Worm (Caenorhabditis elegans) whole organism, young adult: ENCODE results near the gene mrps-28.

ENCODE experiments used
- B0019.2 ChIP-seq: fragments of 200-800 bp; sonication (Bioruptor generic); conservative IDR thresholded peaks from 2 replicates; pipeline ENCODE4 v1.3.6; 2022; ENCODE audit warnings: missing genetic modification reagents, missing genetic modification characterization, missing compliant biosample characterization
- C06A6.2 ChIP-seq: fragments of 200-800 bp; sonication (Bioruptor generic); conservative IDR thresholded peaks from 2 replicates; pipeline ENCODE4 v1.3.6; 2022; ENCODE audit warnings: missing genetic modification characterization, missing compliant biosample characterization
- F33H1.4 ChIP-seq: fragments of 200-800 bp; sonication (Bioruptor generic); IDR thresholded peaks from 2 replicates; pipeline ENCODE4 v1.3.6; 2022; ENCODE audit warnings: missing genetic modification reagents, missing genetic modification characterization, missing compliant biosample characterization
- K12H6.12 ChIP-seq: fragments of 200-800 bp; sonication (Bioruptor generic); optimal IDR thresholded peaks from 2 replicates; lab custom pipeline; 2018; ENCODE audit warnings: mild to moderate bottlenecking, missing genetic modification characterization, missing compliant biosample characterization
- Y53G8AR.9 ChIP-seq: fragments of 200-800 bp; sonication (Bioruptor generic); conservative IDR thresholded peaks from 2 replicates; pipeline ENCODE4 v1.3.6; 2022; ENCODE audit warnings: missing genetic modification reagents, missing genetic modification characterization, missing compliant biosample characterization
- attf-3 ChIP-seq: fragments of 200-800 bp; sonication (Bioruptor generic); conservative IDR thresholded peaks from 2 replicates; pipeline ENCODE4 v1.3.6; 2022; ENCODE audit warnings: missing genetic modification reagents, missing genetic modification characterization, missing compliant biosample characterization
- bed-1 ChIP-seq: fragments of 200-800 bp; sonication (Bioruptor generic); IDR thresholded peaks from 2 replicates; pipeline ENCODE4 v1.3.6; 2022; ENCODE audit warnings: missing genetic modification reagents, missing genetic modification characterization, missing compliant biosample characterization
- bed-2 ChIP-seq: fragments of 200-800 bp; sonication (Bioruptor generic); IDR thresholded peaks from 2 replicates; pipeline ENCODE4 v1.3.6; 2022; ENCODE audit warnings: missing genetic modification reagents, missing genetic modification characterization, missing compliant biosample characterization
- ccch-3 ChIP-seq: fragments of 200-800 bp; sonication (Bioruptor generic); optimal IDR thresholded peaks from 2 replicates; lab custom pipeline; 2018; ENCODE audit warnings: mild to moderate bottlenecking, missing genetic modification characterization, missing compliant biosample characterization
- hmg-1.2 ChIP-seq: fragments of 200-800 bp; sonication (Bioruptor generic); IDR thresholded peaks from 2 replicates; pipeline ENCODE4 v1.3.6; 2022; ENCODE audit warnings: missing genetic modification reagents, missing genetic modification characterization, missing compliant biosample characterization
- hmg-20 ChIP-seq: fragments of 200-800 bp; sonication (Bioruptor generic); IDR thresholded peaks from 2 replicates; pipeline ENCODE4 v1.3.6; 2022; ENCODE audit warnings: missing genetic modification reagents, missing genetic modification characterization, missing compliant biosample characterization
- hrde-1 ChIP-seq: sonication (generic microtip); optimal IDR thresholded peaks from 2 replicates; lab custom pipeline; 2016; ENCODE audit warnings: missing genetic modification characterization, mild to moderate bottlenecking, missing compliant biosample characterization, moderate library complexity, missing genotype, missing genetic modification reagents, borderline replicate concordance
- hsf-1 ChIP-seq: fragments of 200-800 bp; sonication (Bioruptor generic); IDR thresholded peaks from 2 replicates; pipeline ENCODE4 v1.3.6; 2022; ENCODE audit warnings: missing genetic modification reagents, missing genetic modification characterization, missing compliant biosample characterization
- let-526 ChIP-seq: fragments of 200-800 bp; sonication (Bioruptor generic); IDR thresholded peaks from 2 replicates; pipeline ENCODE4 v1.3.6; 2022; ENCODE audit warnings: missing genetic modification reagents, missing genetic modification characterization, missing compliant biosample characterization
- lin-54 ChIP-seq: fragments of 200-800 bp; sonication (Bioruptor generic); optimal IDR thresholded peaks from 2 replicates; lab custom pipeline; 2018; ENCODE audit warnings: mild to moderate bottlenecking, missing genetic modification characterization, missing compliant biosample characterization
- nhr-120 ChIP-seq: fragments of 200-800 bp; sonication (Bioruptor generic); IDR thresholded peaks from 2 replicates; pipeline ENCODE4 v1.3.6; 2022; ENCODE audit warnings: missing genetic modification characterization, missing compliant biosample characterization
- pbrm-1 ChIP-seq: fragments of 200-800 bp; sonication (Bioruptor generic); IDR thresholded peaks from 2 replicates; pipeline ENCODE4 v1.3.6; 2022; ENCODE audit warnings: missing genetic modification reagents, missing genetic modification characterization, missing compliant biosample characterization
- pha-4 ChIP-seq: fragments of 150-350 bp; sonication (generic microtip); optimal IDR thresholded peaks from 2 replicates; lab custom pipeline; 2014; ENCODE audit warnings: missing biosample characterization, missing genetic modification reagents, missing genetic modification characterization
- rec-8 ChIP-seq, 2 experiments: sonication (generic microtip); optimal IDR thresholded peaks; 2 replicates each; lab custom pipeline; 2016; ENCODE audit warnings: mild to moderate bottlenecking in 2 of 2, missing genetic modification characterization in 2 of 2, missing genetic modification reagents in 2 of 2, missing genotype in 2 of 2, missing biosample characterization in 1 of 2, missing compliant biosample characterization in 1 of 2, moderate library complexity in 1 of 2
- rpc-1 ChIP-seq, 2 experiments: fragments of 150-350 bp in 1 of 2; sonication (generic microtip) in 1 of 2; optimal IDR thresholded peaks; 2 replicates each; lab custom pipeline; 2014 to 2018; ENCODE audit warnings: missing biosample characterization in 1 of 2, missing genetic modification characterization in 1 of 2, missing genetic modification reagents in 1 of 2, missing genotype in 1 of 2
- sea-2 ChIP-seq: fragments of 200-800 bp; sonication (Bioruptor generic); IDR thresholded peaks from 2 replicates; pipeline ENCODE4 v1.3.6; 2022; ENCODE audit warnings: missing genetic modification characterization, missing compliant biosample characterization
- snpc-4 ChIP-seq, 5 experiments: fragments of 150-350 bp in 1 of 5; sonication (generic microtip) in 4 of 5; optimal IDR thresholded peaks; 2 replicates each; lab custom pipeline; 2014 to 2018; ENCODE audit warnings: missing genetic modification characterization in 5 of 5, missing biosample characterization in 3 of 5, antibody characterized with exemption in 2 of 5, mild to moderate bottlenecking in 2 of 5, missing compliant biosample characterization in 2 of 5, missing genotype in 2 of 5, moderate library complexity in 2 of 5, missing genetic modification reagents in 1 of 5
- somi-1 ChIP-seq: fragments of 200-800 bp; sonication (Bioruptor generic); optimal IDR thresholded peaks from 2 replicates; lab custom pipeline; 2018; ENCODE audit warnings: mild to moderate bottlenecking, missing genetic modification characterization, missing compliant biosample characterization
- unc-62 ChIP-seq: fragments of 150-350 bp; optimal IDR thresholded peaks from 2 replicates; lab custom pipeline; 2014; ENCODE audit warnings: missing biosample characterization, missing genetic modification reagents, missing genetic modification characterization
- ztf-18 ChIP-seq: sonication (generic microtip); optimal IDR thresholded peaks from 2 replicates; lab custom pipeline; 2016; ENCODE audit warnings: missing genotype, mild to moderate bottlenecking, missing genetic modification characterization, missing compliant biosample characterization
- ztf-28 ChIP-seq: fragments of 200-800 bp; sonication (Bioruptor generic); IDR thresholded peaks from 2 replicates; pipeline ENCODE4 v1.3.6; 2022; ENCODE audit warnings: missing genetic modification reagents, missing genetic modification characterization, missing compliant biosample characterization

Gene mrps-28

DNA sequence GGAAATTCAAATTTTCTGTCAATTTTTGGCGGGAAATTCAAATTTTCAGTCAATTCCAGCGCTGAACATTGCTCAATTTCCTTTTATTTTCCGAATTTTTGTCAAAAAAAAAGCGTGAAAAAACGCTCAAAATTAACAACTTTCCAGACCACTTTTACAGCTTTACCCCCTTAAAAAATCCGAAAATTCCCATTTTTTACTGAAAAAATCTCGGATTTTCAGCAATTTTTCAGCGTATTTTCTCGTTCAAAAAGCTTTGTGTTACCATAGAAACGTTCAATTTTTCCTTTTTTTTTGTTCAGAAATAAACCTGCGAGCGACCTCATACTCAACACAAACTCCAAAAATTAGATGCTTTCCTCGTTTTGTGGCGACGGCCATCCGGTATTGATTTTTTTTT, 30.5 kb downstream of the mrps-28 start, which contains the start of gene mrp-7:
mrp-7 (plus strand) TSS at position 301 of the 400 bp plus-strand sequence.
- TF ChIP-seq K12H6.12 (tag; lab: Kevin White, UChicago), result no peak
- TF ChIP-seq F33H1.4 (GFP tag; lab: Robert Waterston, UW), result no peak
- no peak for TF ChIP-seq unc-62 (GFP tag; lab: Kevin White, UChicago)
- no peak for TF ChIP-seq pha-4 (tag; lab: Kevin White, UChicago)
- TF ChIP-seq C06A6.2 (GFP tag; lab: Robert Waterston, UW), result no peak
- TF ChIP-seq hrde-1, result no peak

DNA sequence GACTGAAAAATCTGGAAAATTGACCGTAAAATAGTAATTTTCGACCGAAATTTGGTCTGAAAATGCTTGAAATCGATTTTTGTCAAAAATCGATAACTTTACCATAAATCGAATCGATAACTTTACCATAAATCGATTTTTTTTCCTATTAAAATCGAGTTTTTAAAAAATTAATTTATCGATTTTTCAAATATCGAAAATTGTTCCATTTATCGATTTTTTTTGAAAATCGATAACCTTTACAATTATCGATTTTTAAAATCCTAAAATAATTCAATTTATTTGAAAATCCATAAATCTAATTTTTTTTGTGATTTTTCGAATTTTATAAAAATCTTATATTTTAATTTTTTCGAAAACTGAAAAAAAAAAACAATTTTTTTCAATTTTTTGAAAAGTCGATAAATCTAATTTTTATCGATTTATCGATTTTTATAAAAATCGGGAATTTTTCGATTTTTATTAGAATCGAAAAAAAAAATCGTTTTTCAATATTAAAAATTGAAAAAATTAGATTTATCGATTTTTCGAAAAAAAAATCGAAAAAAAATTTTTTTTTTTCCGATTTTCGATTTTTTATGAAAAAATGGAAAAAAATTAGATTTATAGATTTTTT, 47.3 kb downstream of the mrps-28 start:
- no peak for TF ChIP-seq hsf-1 (GFP tag; lab: Robert Waterston, UW)
- no peak for TF ChIP-seq pbrm-1 (GFP tag; lab: Robert Waterston, UW)
- no peak for TF ChIP-seq snpc-4 (GFP tag; optimal IDR thresholded peaks at IDR 0.05; lab: Kevin White, UChicago)
- TF ChIP-seq snpc-4 (tag; optimal IDR thresholded peaks at IDR 0.05; lab: Kevin White, UChicago), result no peak
- no peak for TF ChIP-seq ztf-28
- TF ChIP-seq hmg-20, result no peak
- TF ChIP-seq ccch-3 (GFP tag; lab: Kevin White, UChicago), result no peak
- TF ChIP-seq K12H6.12 (tag; lab: Kevin White, UChicago), result no peak

DNA sequence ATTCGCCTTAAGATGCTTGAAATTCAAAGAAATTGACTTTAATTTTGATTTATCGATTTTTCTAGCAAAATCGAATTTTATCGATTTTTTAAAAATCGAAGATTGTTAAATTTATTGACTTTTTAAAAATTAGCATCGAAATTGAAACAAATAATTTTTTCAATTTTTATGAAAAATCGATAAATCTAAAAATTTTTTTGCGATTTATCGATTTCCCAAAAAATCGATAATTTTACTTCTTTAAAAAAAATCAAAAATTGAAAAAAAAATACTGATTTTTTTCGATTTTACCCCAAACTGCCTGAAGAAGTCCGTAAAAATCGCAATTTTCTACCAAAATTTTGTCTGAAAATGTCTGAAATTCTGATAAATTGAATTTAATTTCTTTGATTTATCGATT, 47.9 kb downstream of the mrps-28 start:
- TF ChIP-seq nhr-120 (no peak), let-526 (no peak), Y53G8AR.9 (GFP tag; lab: Robert Waterston, UW) (no peak), rpc-1 (optimal IDR thresholded peaks at IDR 0.05; lab: Kevin White, UChicago) (no peak), rpc-1 (tag; optimal IDR thresholded peaks at IDR 0.05; lab: Kevin White, UChicago) (no peak), bed-1 (GFP tag; lab: Robert Waterston, UW) (no peak), attf-3 (GFP tag; lab: Robert Waterston, UW) (no peak), B0019.2 (GFP tag; lab: Robert Waterston, UW) (no peak), ztf-18 (tag; lab: Kevin White, UChicago) (no peak), hmg-20 (no peak), sea-2 (no peak), lin-54 (GFP tag; lab: Kevin White, UChicago) (no peak), somi-1 (no peak), hmg-1.2 (no peak), bed-2 (GFP tag; lab: Robert Waterston, UW) (no peak), rec-8 (tag; optimal IDR thresholded peaks at IDR 0.05; lab: Kevin White, UChicago) (no peak)
- TF ChIP-seq, all 124 proteins: peak for 0
